Worm (Caenorhabditis elegans) whole organism, mixed stage, embryonic: ENCODE data around the gene acr-14.

ENCODE experiments used
- M03D4.4 ChIP-seq: sonication (generic microtip); optimal IDR thresholded peaks from 2 replicates; lab custom pipeline; 2017; ENCODE audit warnings: mild to moderate bottlenecking, missing genetic modification characterization, missing compliant biosample characterization
- bed-3 ChIP-seq: fragments of 200-800 bp; sonication (Bioruptor generic); optimal IDR thresholded peaks from 3 replicates; lab custom pipeline; 2018; ENCODE audit warnings: mild to moderate bottlenecking, missing genetic modification characterization, moderate library complexity, missing compliant biosample characterization
- blmp-1 ChIP-seq: fragments of 150-350 bp; optimal IDR thresholded peaks from 2 replicates; lab custom pipeline; 2014; ENCODE audit warnings: missing biosample characterization, missing genetic modification characterization
- ceh-39 ChIP-seq: fragments of 150-350 bp; optimal IDR thresholded peaks from 2 replicates; lab custom pipeline; 2014; ENCODE audit warnings: missing biosample characterization, missing genetic modification characterization
- ceh-43 ChIP-seq: fragments of 200-800 bp; sonication (Bioruptor generic); optimal IDR thresholded peaks from 2 replicates; lab custom pipeline; 2018; ENCODE audit warnings: mild to moderate bottlenecking, missing genetic modification characterization, moderate library complexity, missing compliant biosample characterization
- ceh-83 ChIP-seq: fragments of 200-800 bp; sonication (Bioruptor generic); optimal IDR thresholded peaks from 2 replicates; lab custom pipeline; 2018; ENCODE audit warnings: mild to moderate bottlenecking, missing genetic modification characterization, missing compliant biosample characterization
- ces-1 ChIP-seq: fragments of 150-350 bp; optimal IDR thresholded peaks from 2 replicates; lab custom pipeline; 2014; ENCODE audit warnings: missing biosample characterization, missing genetic modification reagents, missing genetic modification characterization
- cnd-1 ChIP-seq: fragments of 200-800 bp; sonication (Bioruptor generic); optimal IDR thresholded peaks from 2 replicates; lab custom pipeline; 2018; ENCODE audit warnings: mild to moderate bottlenecking, missing genetic modification characterization, missing compliant biosample characterization
- drap-1 ChIP-seq: fragments of 200-800 bp; sonication (Bioruptor generic); optimal IDR thresholded peaks from 3 replicates; lab custom pipeline; 2018; ENCODE audit warnings: mild to moderate bottlenecking, missing genetic modification characterization, missing compliant biosample characterization
- elt-1 ChIP-seq: sonication (generic microtip); optimal IDR thresholded peaks from 2 replicates; lab custom pipeline; 2017; ENCODE audit warnings: missing genetic modification characterization, mild to moderate bottlenecking, missing compliant biosample characterization, antibody characterized with exemption, moderate library complexity, borderline replicate concordance; ENCODE audit not compliant: insufficient read depth
- elt-3 ChIP-seq: fragments of 150-350 bp; optimal IDR thresholded peaks from 2 replicates; lab custom pipeline; 2014; ENCODE audit warnings: missing biosample characterization, missing genetic modification characterization
- flh-1 ChIP-seq: fragments of 200-800 bp; sonication (Bioruptor generic); optimal IDR thresholded peaks from 2 replicates; lab custom pipeline; 2018; ENCODE audit warnings: mild to moderate bottlenecking, missing genetic modification characterization, moderate library complexity, missing compliant biosample characterization
- ham-2 ChIP-seq: fragments of 200-800 bp; sonication (Bioruptor generic); optimal IDR thresholded peaks from 2 replicates; lab custom pipeline; 2018; ENCODE audit warnings: mild to moderate bottlenecking, missing genetic modification characterization, missing compliant biosample characterization
- hlh-1 ChIP-seq: fragments of 150-350 bp; optimal IDR thresholded peaks from 2 replicates; lab custom pipeline; 2014; ENCODE audit warnings: missing biosample characterization, missing genetic modification reagents, missing genetic modification characterization
- lin-13 ChIP-seq: fragments of 150-350 bp; optimal IDR thresholded peaks from 2 replicates; lab custom pipeline; 2014; ENCODE audit warnings: missing biosample characterization, missing genetic modification characterization
- lin-32 ChIP-seq: fragments of 200-800 bp; sonication (Bioruptor generic); optimal IDR thresholded peaks from 2 replicates; lab custom pipeline; 2018; ENCODE audit warnings: mild to moderate bottlenecking, missing genetic modification characterization, missing compliant biosample characterization
- lsy-2 ChIP-seq: fragments of 150-350 bp; optimal IDR thresholded peaks from 2 replicates; lab custom pipeline; 2014; ENCODE audit warnings: missing biosample characterization, missing genetic modification characterization
- mab-5 ChIP-seq: fragments of 150-350 bp; optimal IDR thresholded peaks from 2 replicates; lab custom pipeline; 2014; ENCODE audit warnings: missing biosample characterization, missing genetic modification characterization
- mep-1 ChIP-seq: fragments of 150-350 bp; optimal IDR thresholded peaks from 2 replicates; lab custom pipeline; 2017; ENCODE audit warnings: missing biosample characterization, missing genetic modification reagents, missing genetic modification characterization, inconsistent platforms
- mls-2 ChIP-seq: sonication (generic microtip); optimal IDR thresholded peaks from 2 replicates; lab custom pipeline; 2016; ENCODE audit warnings: mild to moderate bottlenecking, missing genetic modification characterization, moderate library complexity, missing compliant biosample characterization
- nhr-2 ChIP-seq: fragments of 150-350 bp; optimal IDR thresholded peaks from 2 replicates; lab custom pipeline; 2014; ENCODE audit warnings: missing biosample characterization, missing genetic modification characterization
- nhr-237 ChIP-seq: fragments of 150-350 bp; optimal IDR thresholded peaks from 2 replicates; lab custom pipeline; 2014; ENCODE audit warnings: missing biosample characterization, missing genetic modification characterization
- nhr-28 ChIP-seq: fragments of 150-350 bp; optimal IDR thresholded peaks from 2 replicates; lab custom pipeline; 2014; ENCODE audit warnings: missing biosample characterization, missing genetic modification characterization
- nhr-76 ChIP-seq: sonication (generic microtip); optimal IDR thresholded peaks from 2 replicates; lab custom pipeline; 2017; ENCODE audit warnings: missing biosample characterization, missing genetic modification characterization
- pha-4 ChIP-seq: fragments of 150-350 bp; optimal IDR thresholded peaks from 2 replicates; lab custom pipeline; 2018; ENCODE audit warnings: missing biosample characterization, missing genetic modification reagents, missing genetic modification characterization
- sem-2 ChIP-seq: fragments of 200-800 bp; sonication (Bioruptor generic); optimal IDR thresholded peaks from 2 replicates; lab custom pipeline; 2018; ENCODE audit warnings: mild to moderate bottlenecking, missing genetic modification characterization, missing compliant biosample characterization
- snpc-4 ChIP-seq: fragments of 150-350 bp; optimal IDR thresholded peaks from 2 replicates; lab custom pipeline; 2014; ENCODE audit warnings: missing biosample characterization, missing genetic modification characterization
- sptf-1 ChIP-seq: sonication (generic microtip); optimal IDR thresholded peaks from 2 replicates; lab custom pipeline; 2017; ENCODE audit warnings: mild to moderate bottlenecking, missing genetic modification characterization, moderate library complexity, missing compliant biosample characterization
- tbx-8 ChIP-seq: fragments of 200-800 bp; sonication (Bioruptor generic); optimal IDR thresholded peaks from 2 replicates; lab custom pipeline; 2018; ENCODE audit warnings: mild to moderate bottlenecking, missing genetic modification characterization, moderate library complexity, missing compliant biosample characterization
- unc-120 ChIP-seq: sonication (generic microtip); optimal IDR thresholded peaks from 2 replicates; lab custom pipeline; 2017; ENCODE audit warnings: missing genetic modification characterization, missing compliant biosample characterization; ENCODE audit not compliant: poor library complexity, severe bottlenecking
- unc-39 ChIP-seq: fragments of 150-350 bp; optimal IDR thresholded peaks from 2 replicates; lab custom pipeline; 2014; ENCODE audit warnings: missing biosample characterization, missing genetic modification characterization
- unc-62 ChIP-seq: fragments of 150-350 bp; optimal IDR thresholded peaks from 2 replicates; lab custom pipeline; 2014; ENCODE audit warnings: missing biosample characterization, missing genetic modification reagents, missing genetic modification characterization
- zip-8 ChIP-seq: fragments of 150-350 bp; optimal IDR thresholded peaks from 2 replicates; lab custom pipeline; 2014; ENCODE audit warnings: missing biosample characterization, missing genetic modification characterization
- ztf-11 ChIP-seq: fragments of 150-350 bp; optimal IDR thresholded peaks from 2 replicates; lab custom pipeline; 2014; ENCODE audit warnings: missing biosample characterization, missing genetic modification characterization

acr-14 gene

DNA sequence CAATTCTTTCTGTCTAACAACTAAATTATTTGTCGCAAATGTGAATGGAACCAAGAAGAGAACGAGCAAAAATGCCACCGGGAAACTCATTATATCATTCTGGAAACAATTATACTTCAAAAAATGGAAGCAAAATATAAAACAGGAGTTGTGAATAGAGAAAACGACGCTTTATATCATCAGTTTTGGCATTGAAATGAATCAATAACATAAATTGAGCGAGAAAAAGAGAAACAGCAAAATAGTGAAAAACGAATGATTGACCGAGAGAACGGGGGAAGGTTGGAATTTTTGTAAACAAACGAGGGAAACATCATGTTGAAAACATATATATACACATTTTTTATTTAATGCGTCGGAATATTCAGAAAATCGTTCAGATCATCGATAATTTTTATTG, 40.2 kb downstream of the acr-14 start, which contains the start of gene ctns-1:
ctns-1 (minus strand) TSS at position 101 of the 400 bp plus-strand sequence.
- TF ChIP-seq hlh-1 (tag; lab: Kevin White, UChicago) (no peak), ces-1 (GFP tag; lab: Kevin White, UChicago) (no peak), elt-1 (tag; lab: Kevin White, UChicago) (no peak), ceh-83 (GFP tag; lab: Kevin White, UChicago) (no peak), mls-2 (no peak), ceh-39 (no peak), sem-2 (GFP tag; lab: Kevin White, UChicago) (no peak), lin-13 (tag; lab: Kevin White, UChicago) (no peak), lsy-2 (tag; lab: Kevin White, UChicago) (no peak), nhr-237 (tag; lab: Kevin White, UChicago) (no peak), mep-1 (tag; lab: Kevin White, UChicago) (no peak), unc-120 (tag; lab: Kevin White, UChicago) (no peak), cnd-1 (no peak), nhr-76 (no peak), zip-8 (tag; lab: Kevin White, UChicago) (no peak), snpc-4 (tag; lab: Kevin White, UChicago) (no peak), nhr-28 (tag; lab: Kevin White, UChicago) (no peak), ceh-43 (GFP tag; lab: Kevin White, UChicago) (no peak), elt-3 (no peak)

DNA sequence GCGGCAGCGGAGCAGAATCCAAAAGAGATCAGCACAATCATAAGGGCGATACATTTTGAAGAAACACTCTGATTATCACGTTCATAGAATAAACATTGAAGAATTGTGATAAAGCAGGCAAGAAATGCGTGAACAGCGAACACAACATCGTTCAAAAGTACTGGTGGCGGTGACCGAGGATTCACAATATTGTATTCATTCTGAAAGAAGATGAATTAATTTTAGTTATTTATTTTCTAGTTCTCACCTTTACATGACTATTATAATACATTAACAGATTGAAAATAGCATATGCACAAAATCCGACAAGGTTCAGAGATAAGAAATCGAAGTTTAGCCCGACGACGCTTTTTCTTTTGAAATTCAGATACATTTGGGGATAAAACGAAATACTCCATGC, 41.0 kb downstream of the acr-14 start:
- TF ChIP-seq lin-32 (GFP tag; lab: Kevin White, UChicago) (no peak), zip-8 (tag; lab: Kevin White, UChicago) (no peak), M03D4.4 (no peak), snpc-4 (tag; lab: Kevin White, UChicago) (no peak), drap-1 (no peak), nhr-28 (tag; lab: Kevin White, UChicago) (no peak), hlh-1 (tag; lab: Kevin White, UChicago) (no peak), nhr-2 (no peak), blmp-1 (tag; lab: Kevin White, UChicago) (no peak), ztf-11 (no peak), mab-5 (tag; lab: Kevin White, UChicago) (no peak), unc-120 (tag; lab: Kevin White, UChicago) (no peak), bed-3 (GFP tag; lab: Kevin White, UChicago) (no peak), nhr-76 (no peak), lsy-2 (tag; lab: Kevin White, UChicago) (no peak), tbx-8 (GFP tag; lab: Kevin White, UChicago) (no peak), flh-1 (GFP tag; lab: Kevin White, UChicago) (no peak), unc-39 (tag; lab: Kevin White, UChicago) (no peak)

DNA sequence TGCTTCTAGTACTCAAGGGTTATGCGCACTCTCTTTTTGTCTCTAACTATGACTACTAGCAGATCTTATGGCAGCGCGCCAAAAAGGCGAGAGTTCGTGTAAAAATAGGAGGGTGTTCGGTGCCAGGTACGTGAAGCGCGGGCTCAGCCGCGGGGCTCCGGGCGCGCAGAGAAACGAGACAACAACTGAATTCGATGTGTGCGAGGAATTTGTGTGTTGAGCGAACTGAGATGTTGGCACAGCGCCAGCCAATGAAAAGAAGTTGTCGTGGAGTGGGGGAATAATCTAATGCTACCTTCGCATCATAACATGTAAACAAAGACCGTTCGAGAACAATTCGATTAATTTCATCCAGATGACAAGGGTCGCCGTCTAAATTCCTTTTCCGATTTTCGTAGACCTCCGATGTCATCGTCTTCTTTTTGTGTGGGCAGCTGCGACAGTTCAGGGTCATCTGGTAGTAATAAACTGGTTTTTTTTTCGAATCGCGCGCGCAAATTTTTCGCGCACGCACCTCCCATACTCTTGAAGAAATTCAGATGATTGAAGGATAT, 45.5 kb downstream of the acr-14 start:
- no peak for TF ChIP-seq hlh-1 (tag; lab: Kevin White, UChicago)
- TF ChIP-seq ceh-43 (GFP tag; lab: Kevin White, UChicago), result no peak
- no peak for TF ChIP-seq mep-1 (tag; lab: Kevin White, UChicago)
- TF ChIP-seq lsy-2 (tag; lab: Kevin White, UChicago), result no peak
- no peak for TF ChIP-seq M03D4.4
- TF ChIP-seq flh-1 (GFP tag; lab: Kevin White, UChicago), result no peak
- no peak for TF ChIP-seq mls-2
- no peak for TF ChIP-seq drap-1
- TF ChIP-seq mab-5 (tag; lab: Kevin White, UChicago), result no peak
- TF ChIP-seq ceh-83 (GFP tag; lab: Kevin White, UChicago), result no peak

DNA sequence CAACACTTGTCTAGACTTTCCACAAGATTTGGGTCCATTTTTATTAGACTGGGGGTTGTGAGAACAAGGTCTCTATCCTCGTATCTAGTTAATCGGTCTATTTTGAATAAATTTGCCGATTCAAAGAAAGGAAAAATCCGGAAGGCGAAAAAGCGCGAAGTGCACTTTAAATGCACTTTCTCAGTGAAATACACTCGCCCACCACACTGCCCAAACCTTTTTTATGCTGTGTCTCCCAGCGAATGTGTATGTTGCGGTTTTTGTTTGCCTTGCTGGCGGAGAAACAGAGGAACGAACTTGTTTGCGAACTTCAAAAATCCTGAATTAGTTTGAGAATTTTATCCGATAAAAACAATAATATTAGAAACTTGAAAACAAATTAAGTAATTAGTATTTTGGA, 46.2 kb downstream of the acr-14 start:
- TF ChIP-seq sem-2 (GFP tag; lab: Kevin White, UChicago), result no peak
- TF ChIP-seq sptf-1 (tag; lab: Kevin White, UChicago), result no peak
- TF ChIP-seq lin-32 (GFP tag; lab: Kevin White, UChicago), result no peak
- TF ChIP-seq unc-62 (GFP tag; lab: Kevin White, UChicago), result no peak
- no peak for TF ChIP-seq pha-4 (tag; lab: Kevin White, UChicago)
- TF ChIP-seq mep-1 (tag; lab: Kevin White, UChicago), result no peak
- TF ChIP-seq zip-8 (tag; lab: Kevin White, UChicago), result no peak
- no peak for TF ChIP-seq ces-1 (GFP tag; lab: Kevin White, UChicago)
- TF ChIP-seq ztf-11, result no peak
- no peak for TF ChIP-seq drap-1
- no peak for TF ChIP-seq ceh-39
- no peak for TF ChIP-seq elt-3
- TF ChIP-seq ham-2 (GFP tag; lab: Kevin White, UChicago), result no peak
- no peak for TF ChIP-seq hlh-1 (tag; lab: Kevin White, UChicago)
- no peak for TF ChIP-seq lsy-2 (tag; lab: Kevin White, UChicago)
- no peak for TF ChIP-seq elt-1 (tag; lab: Kevin White, UChicago)
- no peak for TF ChIP-seq snpc-4 (tag; lab: Kevin White, UChicago)
- TF ChIP-seq blmp-1 (tag; lab: Kevin White, UChicago), result no peak
- no peak for TF ChIP-seq ceh-83 (GFP tag; lab: Kevin White, UChicago)
